Worm (Caenorhabditis elegans): ENCODE measurements around the gene sar-1.

sar-1 gene

DNA sequence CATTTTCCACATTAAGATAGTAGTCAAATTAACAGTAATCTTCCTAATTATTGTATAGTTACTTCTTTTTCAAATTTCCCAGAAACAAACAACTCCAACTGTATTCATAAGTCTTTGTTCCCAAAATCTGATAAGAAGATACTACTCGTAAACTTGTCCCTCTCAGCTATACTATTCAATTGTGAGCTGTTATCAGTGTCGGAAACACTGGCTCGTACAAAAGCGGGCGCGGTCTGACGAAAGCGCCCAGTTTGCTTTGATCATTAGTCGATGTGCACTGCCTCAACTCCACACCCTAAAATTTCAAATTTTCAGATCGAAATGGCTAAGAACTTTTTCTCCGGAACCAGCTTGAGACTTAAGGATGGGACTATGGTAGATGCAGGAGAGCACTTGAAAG is 26.4 kb downstream of the sar-1 start, which contains the start of gene trx-3:
Gene trx-3 (plus strand): TSS at position 291 of the 400 bp plus-strand sequence.
- no peak for TF ChIP-seq ceh-13 (GFP tag; optimal IDR thresholded peaks at IDR 0.05)
- no peak for TF ChIP-seq ama-1 (optimal IDR thresholded peaks at IDR 0.05)
- TF ChIP-seq B0310.2 (tag; optimal IDR thresholded peaks at IDR 0.05) = no peak
- no peak for TF ChIP-seq hnd-1 (tag; optimal IDR thresholded peaks at IDR 0.05)
- TF ChIP-seq ets-7 (tag; optimal IDR thresholded peaks at IDR 0.05) = no peak
- TF ChIP-seq tbx-37 (GFP tag; conservative IDR thresholded peaks at IDR 0.05) = no peak
- TF ChIP-seq ceh-36 (tag; optimal IDR thresholded peaks at IDR 0.05) = no peak
- no peak for TF ChIP-seq hmbx-1 (tag; optimal IDR thresholded peaks at IDR 0.05)
- no peak for TF ChIP-seq F13C5.2 (tag; optimal IDR thresholded peaks at IDR 0.05)
- no peak for TF ChIP-seq sea-1 (GFP tag; conservative IDR thresholded peaks at IDR 0.05)
- no peak for TF ChIP-seq tbx-11 (GFP tag; IDR thresholded peaks at IDR 0.05)
- TF ChIP-seq aly-1 (tag; optimal IDR thresholded peaks at IDR 0.05) = no peak
- TF ChIP-seq flt-1 (GFP tag; IDR thresholded peaks at IDR 0.05) = no peak
- no peak for TF ChIP-seq scrt-1 (GFP tag; IDR thresholded peaks at IDR 0.05)
- TF ChIP-seq hmg-4 (GFP tag; optimal IDR thresholded peaks at IDR 0.05) = no peak
- no peak for TF ChIP-seq tra-4 (tag; optimal IDR thresholded peaks at IDR 0.05)
- no peak for TF ChIP-seq pes-1 (GFP tag; IDR thresholded peaks at IDR 0.05)

DNA sequence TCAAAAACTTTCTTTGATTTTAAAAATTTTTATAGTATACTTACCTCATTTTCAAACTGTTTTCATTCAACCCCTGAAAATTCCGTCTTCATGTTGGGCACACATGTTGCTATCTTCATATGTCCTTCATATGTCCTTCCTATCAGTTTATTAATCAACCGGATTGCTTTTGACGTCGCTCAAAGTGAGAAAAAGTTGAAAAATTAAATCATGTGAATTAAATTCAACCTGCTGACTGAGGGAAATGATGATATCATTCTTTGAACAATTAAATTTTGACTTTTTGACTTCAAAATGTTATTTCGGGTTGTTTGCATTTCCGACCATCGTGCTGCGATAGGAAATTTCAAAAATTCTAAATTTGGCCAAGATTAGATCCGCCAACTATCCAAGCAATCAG is 28.6 kb downstream of the sar-1 start:
- no peak for TF ChIP-seq aly-1 (tag; optimal IDR thresholded peaks at IDR 0.05)
- TF ChIP-seq tbx-37 (GFP tag; conservative IDR thresholded peaks at IDR 0.05) = no peak
- no peak for TF ChIP-seq F13C5.2 (tag; optimal IDR thresholded peaks at IDR 0.05)
- no peak for TF ChIP-seq hnd-1 (tag; optimal IDR thresholded peaks at IDR 0.05)
- TF ChIP-seq scrt-1 (GFP tag; IDR thresholded peaks at IDR 0.05) = no peak
- no peak for TF ChIP-seq hmbx-1 (tag; optimal IDR thresholded peaks at IDR 0.05)

DNA sequence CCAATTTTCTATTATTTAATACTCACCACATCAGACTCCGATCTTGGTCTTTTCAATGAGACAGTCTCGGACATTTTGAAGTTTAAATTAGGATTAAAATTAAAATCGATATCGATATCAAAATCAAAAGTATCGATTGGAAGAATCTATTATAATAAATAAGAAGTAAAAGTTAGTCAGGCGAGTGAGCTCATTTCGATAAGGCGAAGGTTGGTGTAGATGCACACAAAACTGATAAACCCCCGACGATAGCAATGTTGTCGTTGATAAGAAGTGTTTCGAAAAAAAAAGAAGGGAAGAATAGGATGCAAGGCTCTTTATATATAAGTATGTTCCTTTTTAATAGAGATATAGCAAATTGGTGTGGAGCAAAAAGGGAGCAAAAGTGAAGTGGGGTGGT is 30.6 kb downstream of the sar-1 start, which contains the start of gene M01H9.4:
Gene M01H9.4 (minus strand): TSS at position 379 of the 400 bp plus-strand sequence.
- no peak for TF ChIP-seq hnd-1 (tag; optimal IDR thresholded peaks at IDR 0.05)

DNA sequence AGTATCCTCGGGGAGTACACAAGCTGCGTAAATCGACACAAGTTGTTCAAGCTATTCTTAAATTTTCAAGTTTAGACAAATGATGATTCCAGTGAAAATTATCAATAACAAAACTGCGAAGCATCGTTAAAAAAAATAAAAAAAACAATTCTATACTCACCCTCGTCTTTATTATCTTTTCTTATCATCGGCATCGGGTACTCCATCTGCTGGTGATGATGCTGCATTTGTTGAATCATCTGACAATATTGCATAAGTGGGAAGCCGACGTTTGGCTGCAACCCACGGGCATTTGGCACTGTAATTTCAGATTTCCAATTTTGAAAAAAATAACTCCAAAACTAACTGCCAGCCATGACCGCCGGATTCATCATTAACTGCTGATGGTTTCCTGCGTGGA is 31.8 kb downstream of the sar-1 start:
- TF ChIP-seq hmbx-1 (tag; optimal IDR thresholded peaks at IDR 0.05) = no peak
- TF ChIP-seq hmg-4 (GFP tag; optimal IDR thresholded peaks at IDR 0.05) = no peak
- TF ChIP-seq flt-1 (GFP tag; IDR thresholded peaks at IDR 0.05) = no peak
- no peak for TF ChIP-seq scrt-1 (GFP tag; IDR thresholded peaks at IDR 0.05)
- TF ChIP-seq ets-7 (tag; optimal IDR thresholded peaks at IDR 0.05) = no peak
- TF ChIP-seq hnd-1 (tag; optimal IDR thresholded peaks at IDR 0.05) = no peak
- no peak for TF ChIP-seq B0310.2 (tag; optimal IDR thresholded peaks at IDR 0.05)
- no peak for TF ChIP-seq ceh-36 (tag; optimal IDR thresholded peaks at IDR 0.05)
- TF ChIP-seq aly-1 (tag; optimal IDR thresholded peaks at IDR 0.05) = no peak
- TF ChIP-seq sea-1 (GFP tag; conservative IDR thresholded peaks at IDR 0.05) = no peak
- no peak for TF ChIP-seq pes-1 (GFP tag; IDR thresholded peaks at IDR 0.05)
- no peak for TF ChIP-seq tbx-37 (GFP tag; conservative IDR thresholded peaks at IDR 0.05)

DNA sequence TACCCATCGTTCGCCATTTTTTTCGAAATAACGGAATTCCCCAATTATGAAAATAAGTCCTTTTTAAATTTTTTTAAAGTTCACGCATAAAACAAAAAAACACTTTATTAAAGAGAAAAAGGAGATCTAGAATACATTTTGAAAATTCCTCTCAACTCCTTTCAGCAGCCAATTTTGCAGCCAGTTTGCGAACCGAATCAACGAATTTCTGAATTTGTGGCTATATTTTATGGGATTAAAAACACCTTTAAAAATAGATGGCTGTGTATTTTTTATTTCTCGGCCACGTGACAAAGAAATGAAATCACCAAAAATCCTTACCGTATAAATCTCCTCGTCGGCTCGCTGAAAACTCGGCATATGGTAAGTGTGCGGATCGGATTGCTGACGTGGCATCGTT is 33.1 kb downstream of the sar-1 start, which contains the start of gene M01H9.10:
Gene M01H9.10 (minus strand): TSS at position 101 of the 400 bp plus-strand sequence.
- TF ChIP-seq B0310.2 (tag; optimal IDR thresholded peaks at IDR 0.05) = no peak
- TF ChIP-seq ceh-36 (tag; optimal IDR thresholded peaks at IDR 0.05) = no peak
- TF ChIP-seq tbx-37 (GFP tag; conservative IDR thresholded peaks at IDR 0.05) = no peak
- no peak for TF ChIP-seq pes-1 (GFP tag; IDR thresholded peaks at IDR 0.05)
- no peak for TF ChIP-seq F13C5.2 (tag; optimal IDR thresholded peaks at IDR 0.05)
- TF ChIP-seq hmg-4 (GFP tag; optimal IDR thresholded peaks at IDR 0.05) = no peak
- no peak for TF ChIP-seq ets-7 (tag; optimal IDR thresholded peaks at IDR 0.05)
- TF ChIP-seq tra-4 (tag; optimal IDR thresholded peaks at IDR 0.05) = no peak
- no peak for TF ChIP-seq hnd-1 (tag; optimal IDR thresholded peaks at IDR 0.05)
- TF ChIP-seq scrt-1 (GFP tag; IDR thresholded peaks at IDR 0.05) = no peak
- TF ChIP-seq aly-1 (tag; optimal IDR thresholded peaks at IDR 0.05) = no peak

DNA sequence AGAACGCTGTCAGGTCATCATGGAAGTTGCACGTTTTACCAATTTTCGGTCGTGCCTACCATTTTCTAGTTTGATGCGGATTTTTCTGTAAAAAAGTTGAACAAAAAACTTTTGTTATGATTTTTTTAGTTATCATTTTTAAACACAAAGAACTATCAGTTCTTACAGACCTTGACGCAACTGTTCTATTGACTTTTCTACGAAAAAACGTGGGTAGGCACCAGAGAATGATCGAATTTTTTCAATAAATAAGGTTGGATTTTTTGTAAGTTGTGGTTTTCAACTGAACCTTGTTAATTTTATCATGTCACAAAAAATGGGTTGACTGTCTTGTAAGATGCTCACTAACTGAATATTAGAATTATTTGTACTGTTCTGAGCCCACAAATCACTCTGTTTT is 34.5 kb downstream of the sar-1 start:
- TF ChIP-seq B0310.2 (tag; optimal IDR thresholded peaks at IDR 0.05) = no peak
- no peak for TF ChIP-seq flt-1 (GFP tag; IDR thresholded peaks at IDR 0.05)
- no peak for TF ChIP-seq ets-7 (tag; optimal IDR thresholded peaks at IDR 0.05)
- no peak for TF ChIP-seq ceh-13 (GFP tag; optimal IDR thresholded peaks at IDR 0.05)
- TF ChIP-seq ceh-36 (tag; optimal IDR thresholded peaks at IDR 0.05) = no peak
- TF ChIP-seq tra-4 (tag; optimal IDR thresholded peaks at IDR 0.05) = no peak
- TF ChIP-seq hnd-1 (tag; optimal IDR thresholded peaks at IDR 0.05) = no peak
- TF ChIP-seq aly-1 (tag; optimal IDR thresholded peaks at IDR 0.05) = no peak
- no peak for TF ChIP-seq hmbx-1 (tag; optimal IDR thresholded peaks at IDR 0.05)
- no peak for TF ChIP-seq ama-1 (optimal IDR thresholded peaks at IDR 0.05)
- no peak for TF ChIP-seq tbx-11 (GFP tag; IDR thresholded peaks at IDR 0.05)
- TF ChIP-seq F13C5.2 (tag; optimal IDR thresholded peaks at IDR 0.05) = no peak
- TF ChIP-seq tbx-37 (GFP tag; conservative IDR thresholded peaks at IDR 0.05) = no peak

DNA sequence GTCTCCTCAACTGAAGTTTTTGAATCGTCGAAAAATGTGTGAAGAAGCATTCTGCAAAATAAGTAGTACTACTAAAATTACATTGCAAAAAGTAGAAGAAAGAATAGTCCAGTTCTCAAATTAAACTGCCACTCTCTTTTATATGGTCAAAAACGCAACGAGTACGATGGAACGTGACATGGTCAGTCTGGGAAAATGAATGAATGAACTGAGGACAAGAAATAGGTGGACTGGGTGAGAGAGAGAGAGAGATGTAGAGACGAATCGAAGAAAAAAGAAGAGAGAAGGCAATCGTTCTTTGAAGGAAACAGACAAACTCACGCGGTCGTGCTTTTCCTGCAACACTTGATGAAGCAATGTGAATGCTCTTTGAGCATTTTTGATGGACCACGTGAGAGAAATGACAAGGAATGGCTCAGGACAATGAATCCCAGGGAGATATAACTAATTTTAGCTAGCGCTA is 36.1 kb downstream of the sar-1 start, which contains the start of gene M01H9.3:
Gene M01H9.3 (minus strand): TSS at position 51 of the 463 bp plus-strand sequence.
- no peak for TF ChIP-seq ets-7 (tag; optimal IDR thresholded peaks at IDR 0.05)
- TF ChIP-seq F13C5.2 (tag; optimal IDR thresholded peaks at IDR 0.05) = no peak
- no peak for TF ChIP-seq hmg-4 (GFP tag; optimal IDR thresholded peaks at IDR 0.05)
- TF ChIP-seq aly-1 (tag; optimal IDR thresholded peaks at IDR 0.05) = no peak
- TF ChIP-seq tbx-37 (GFP tag; conservative IDR thresholded peaks at IDR 0.05) = no peak
- TF ChIP-seq ceh-36 (tag; optimal IDR thresholded peaks at IDR 0.05) = no peak
- no peak for TF ChIP-seq ceh-13 (GFP tag; optimal IDR thresholded peaks at IDR 0.05)
- TF ChIP-seq pes-1 (GFP tag; IDR thresholded peaks at IDR 0.05) = no peak
- TF ChIP-seq tbx-11 (GFP tag; IDR thresholded peaks at IDR 0.05) = no peak
- no peak for TF ChIP-seq tra-4 (tag; optimal IDR thresholded peaks at IDR 0.05)
- no peak for TF ChIP-seq B0310.2 (tag; optimal IDR thresholded peaks at IDR 0.05)
- no peak for TF ChIP-seq ama-1 (optimal IDR thresholded peaks at IDR 0.05)
- TF ChIP-seq flt-1 (GFP tag; IDR thresholded peaks at IDR 0.05) = no peak
- no peak for TF ChIP-seq sea-1 (GFP tag; conservative IDR thresholded peaks at IDR 0.05)
- TF ChIP-seq scrt-1 (GFP tag; IDR thresholded peaks at IDR 0.05) = no peak
- TF ChIP-seq hnd-1 (tag; optimal IDR thresholded peaks at IDR 0.05) = no peak
- no peak for TF ChIP-seq hmbx-1 (tag; optimal IDR thresholded peaks at IDR 0.05)

Measured in whole organism, early embryonic.